Worm (Caenorhabditis elegans) whole organism, L1 larva: ENCODE results near the gene T24C2.5.

ENCODE experiments used
- F16B12.6 ChIP-seq: fragments of 150-350 bp; optimal IDR thresholded peaks from 2 replicates; lab custom pipeline; 2014; ENCODE audit warnings: missing biosample characterization, missing genetic modification characterization
- aha-1 ChIP-seq: fragments of 150-350 bp; optimal IDR thresholded peaks from 2 replicates; lab custom pipeline; 2014; ENCODE audit warnings: missing biosample characterization, missing genetic modification characterization
- aly-2 ChIP-seq: fragments of 150-350 bp; optimal IDR thresholded peaks from 2 replicates; lab custom pipeline; 2014; ENCODE audit warnings: missing biosample characterization, missing genetic modification characterization
- blmp-1 ChIP-seq: fragments of 150-350 bp; optimal IDR thresholded peaks from 2 replicates; lab custom pipeline; 2014; ENCODE audit warnings: missing biosample characterization, missing genetic modification characterization
- ceh-63 ChIP-seq: fragments of 200-800 bp; sonication (Bioruptor generic); optimal IDR thresholded peaks from 2 replicates; lab custom pipeline; 2018; ENCODE audit warnings: mild to moderate bottlenecking, missing genetic modification characterization, missing compliant biosample characterization
- ceh-8 ChIP-seq: fragments of 200-800 bp; sonication (Bioruptor generic); optimal IDR thresholded peaks from 2 replicates; lab custom pipeline; 2018; ENCODE audit warnings: mild to moderate bottlenecking, missing genetic modification characterization, moderate library complexity, missing compliant biosample characterization
- ceh-88 ChIP-seq: fragments of 200-800 bp; sonication (Bioruptor generic); IDR thresholded peaks from 2 replicates; pipeline ENCODE4 v1.3.6; 2022; ENCODE audit warnings: missing genetic modification characterization, missing compliant biosample characterization
- ceh-90 ChIP-seq: sonication (generic microtip); optimal IDR thresholded peaks from 2 replicates; lab custom pipeline; 2016; ENCODE audit warnings: missing genetic modification characterization, missing compliant biosample characterization
- dsc-1 ChIP-seq: sonication (generic microtip); optimal IDR thresholded peaks from 2 replicates; lab custom pipeline; 2016; ENCODE audit warnings: mild to moderate bottlenecking, missing genetic modification characterization, missing compliant biosample characterization
- efl-1 ChIP-seq, 4 experiments: fragments of 150-350 bp; optimal IDR thresholded peaks in 3 of 4; peaks in 1 of 4; 1 replicate in 1 of 4; 2 replicates in 3 of 4; lab custom pipeline; 2014; ENCODE audit warnings: missing biosample characterization in 2 of 4, missing genetic modification characterization in 2 of 4, missing genetic modification reagents in 2 of 4
- egl-13 ChIP-seq: sonication (generic microtip); optimal IDR thresholded peaks from 2 replicates; lab custom pipeline; 2016; ENCODE audit warnings: missing genotype, missing genetic modification reagents, missing genetic modification characterization, missing compliant biosample characterization
- egl-27 ChIP-seq, 2 experiments: fragments of 150-350 bp in 1 of 2; sonication (generic microtip); optimal IDR thresholded peaks; 3 replicates each; lab custom pipeline; 2017 to 2018; ENCODE audit warnings: missing biosample characterization in 2 of 2, missing genetic modification characterization in 2 of 2, missing genetic modification reagents in 2 of 2
- elt-3 ChIP-seq, 6 experiments: fragments of 150-350 bp in 1 of 6; sonication (generic microtip); optimal IDR thresholded peaks; 2 replicates each; lab custom pipeline; 2017 to 2018; ENCODE audit warnings: missing biosample characterization in 6 of 6, missing genetic modification characterization in 6 of 6, inconsistent platforms in 1 of 6
- fkh-10 ChIP-seq: sonication (generic microtip); optimal IDR thresholded peaks from 2 replicates; lab custom pipeline; 2017; ENCODE audit warnings: missing biosample characterization, missing genetic modification reagents, missing genetic modification characterization
- grh-1 ChIP-seq: fragments of 200-800 bp; sonication (Bioruptor generic); IDR thresholded peaks from 2 replicates; pipeline ENCODE4 v1.3.6; 2022; ENCODE audit warnings: missing genetic modification reagents, missing genetic modification characterization, missing compliant biosample characterization
- hpl-2 ChIP-seq: fragments of 150-350 bp; optimal IDR thresholded peaks from 2 replicates; lab custom pipeline; 2014; ENCODE audit warnings: missing biosample characterization, missing genetic modification reagents, missing genetic modification characterization
- irx-1 ChIP-seq: sonication (generic microtip); optimal IDR thresholded peaks from 2 replicates; lab custom pipeline; 2016; ENCODE audit warnings: missing genetic modification characterization, missing compliant biosample characterization
- jun-1 ChIP-seq: fragments of 150-350 bp; optimal IDR thresholded peaks from 2 replicates; lab custom pipeline; 2014; ENCODE audit warnings: missing biosample characterization, missing genetic modification reagents, missing genetic modification characterization
- lin-14 ChIP-seq: fragments of 200-800 bp; sonication (Bioruptor generic); optimal IDR thresholded peaks from 2 replicates; lab custom pipeline; 2018; ENCODE audit warnings: mild to moderate bottlenecking, missing genetic modification characterization, moderate library complexity, missing compliant biosample characterization
- lin-15B ChIP-seq: fragments of 150-350 bp; sonication (generic microtip); optimal IDR thresholded peaks from 3 replicates; lab custom pipeline; 2014; ENCODE audit warnings: missing biosample characterization, missing genetic modification characterization
- lin-39 ChIP-seq: fragments of 150-350 bp; optimal IDR thresholded peaks from 2 replicates; lab custom pipeline; 2014; ENCODE audit warnings: missing biosample characterization, missing genetic modification reagents, missing genetic modification characterization
- lsy-2 ChIP-seq, 2 experiments: fragments of 150-350 bp; optimal IDR thresholded peaks; 2 replicates each; lab custom pipeline; 2014; ENCODE audit warnings: missing biosample characterization in 2 of 2, missing genetic modification characterization in 2 of 2
- mdl-1 ChIP-seq, 2 experiments: fragments of 150-350 bp; optimal IDR thresholded peaks; 2 replicates each; lab custom pipeline; 2014 to 2017; ENCODE audit warnings: missing biosample characterization in 2 of 2, missing genetic modification characterization in 2 of 2, inconsistent platforms in 1 of 2
- mep-1 ChIP-seq: fragments of 150-350 bp; optimal IDR thresholded peaks from 2 replicates; lab custom pipeline; 2014; ENCODE audit warnings: missing biosample characterization, missing genetic modification characterization
- nhr-11 ChIP-seq: fragments of 150-350 bp; optimal IDR thresholded peaks from 2 replicates; lab custom pipeline; 2014; ENCODE audit warnings: missing biosample characterization, missing genetic modification characterization
- nhr-20 ChIP-seq: sonication (generic microtip); optimal IDR thresholded peaks from 2 replicates; lab custom pipeline; 2016; ENCODE audit warnings: mild to moderate bottlenecking, missing genetic modification characterization, missing compliant biosample characterization
- nhr-47 ChIP-seq: sonication (generic microtip); optimal IDR thresholded peaks from 2 replicates; lab custom pipeline; 2016; ENCODE audit warnings: mild to moderate bottlenecking, missing genetic modification characterization, moderate library complexity, missing compliant biosample characterization
- nhr-71 ChIP-seq: sonication (generic microtip); optimal IDR thresholded peaks from 2 replicates; lab custom pipeline; 2016; ENCODE audit warnings: mild to moderate bottlenecking, missing genetic modification characterization, moderate library complexity, missing compliant biosample characterization
- nhr-76 ChIP-seq: sonication (generic microtip); optimal IDR thresholded peaks from 2 replicates; lab custom pipeline; 2017; ENCODE audit warnings: missing biosample characterization, missing genetic modification characterization
- nhr-85 ChIP-seq: sonication (generic microtip); peaks from one replicate; lab custom pipeline; 2016; ENCODE audit warnings: missing genetic modification characterization, inconsistent platforms, missing compliant biosample characterization
- pag-3 ChIP-seq: sonication (generic microtip); optimal IDR thresholded peaks from 2 replicates; lab custom pipeline; 2017; ENCODE audit warnings: missing genetic modification characterization, mild to moderate bottlenecking, missing compliant biosample characterization, antibody characterized with exemption, borderline replicate concordance; ENCODE audit not compliant: insufficient read depth
- rnt-1 ChIP-seq: sonication (generic microtip); optimal IDR thresholded peaks from 2 replicates; lab custom pipeline; 2016; ENCODE audit warnings: mild to moderate bottlenecking, missing genetic modification characterization, moderate library complexity, missing compliant biosample characterization
- sox-4 ChIP-seq: sonication (generic microtip); optimal IDR thresholded peaks from 2 replicates; lab custom pipeline; 2016; ENCODE audit warnings: missing genetic modification characterization, missing compliant biosample characterization
- tbx-2 ChIP-seq: sonication (generic microtip); optimal IDR thresholded peaks from 2 replicates; lab custom pipeline; 2016; ENCODE audit warnings: missing genetic modification characterization, missing compliant biosample characterization
- unc-130 ChIP-seq: fragments of 150-350 bp; optimal IDR thresholded peaks from 2 replicates; lab custom pipeline; 2017; ENCODE audit warnings: missing biosample characterization, missing genetic modification characterization, inconsistent platforms
- unc-30 ChIP-seq: sonication (generic microtip); optimal IDR thresholded peaks from 2 replicates; lab custom pipeline; 2017; ENCODE audit warnings: missing biosample characterization, missing genetic modification characterization
- unc-98 ChIP-seq: fragments of 200-800 bp; sonication (Bioruptor generic); IDR thresholded peaks from 2 replicates; pipeline ENCODE4 v1.3.6; 2022; ENCODE audit warnings: missing genetic modification characterization, missing compliant biosample characterization
- xbp-1 ChIP-seq: sonication (generic microtip); optimal IDR thresholded peaks from 2 replicates; lab custom pipeline; 2016; ENCODE audit warnings: missing genetic modification characterization, missing compliant biosample characterization
- ztf-11 ChIP-seq, 2 experiments: sonication (generic microtip); optimal IDR thresholded peaks; 2 replicates each; lab custom pipeline; 2016 to 2017; ENCODE audit warnings: missing genetic modification characterization in 2 of 2, missing biosample characterization in 1 of 2, missing compliant biosample characterization in 1 of 2
- ztf-4 ChIP-seq: fragments of 150-350 bp; optimal IDR thresholded peaks from 2 replicates; lab custom pipeline; 2014; ENCODE audit warnings: missing biosample characterization, missing genetic modification characterization

The T24C2.5 gene

ce11 chrX:14495075-14495474 is 39.1 kb upstream of the T24C2.5 start:
- TF ChIP-seq irx-1 (tag; lab: Kevin White, UChicago) (no peak), unc-98 (no peak), F16B12.6 (tag; lab: Kevin White, UChicago) (no peak), nhr-85 (no peak), sox-4 (tag; lab: Kevin White, UChicago) (no peak), elt-3 (tag; optimal IDR thresholded peaks at IDR 0.05; lab: Kevin White, UChicago) (no peak), rnt-1 (tag; lab: Kevin White, UChicago) (peak; percentile 16), nhr-20 (tag; lab: Kevin White, UChicago) (no peak), egl-13 (no peak), aly-2 (tag; lab: Kevin White, UChicago) (no peak), ztf-4 (tag; lab: Kevin White, UChicago) (no peak), ztf-11 (tag; optimal IDR thresholded peaks at IDR 0.05; lab: Kevin White, UChicago) (no peak), fkh-10 (no peak), aha-1 (no peak), nhr-11 (tag; lab: Kevin White, UChicago) (no peak), lin-14 (peak; percentile 73), dsc-1 (tag; lab: Kevin White, UChicago) (no peak), nhr-47 (tag; lab: Kevin White, UChicago) (no peak)

DNA sequence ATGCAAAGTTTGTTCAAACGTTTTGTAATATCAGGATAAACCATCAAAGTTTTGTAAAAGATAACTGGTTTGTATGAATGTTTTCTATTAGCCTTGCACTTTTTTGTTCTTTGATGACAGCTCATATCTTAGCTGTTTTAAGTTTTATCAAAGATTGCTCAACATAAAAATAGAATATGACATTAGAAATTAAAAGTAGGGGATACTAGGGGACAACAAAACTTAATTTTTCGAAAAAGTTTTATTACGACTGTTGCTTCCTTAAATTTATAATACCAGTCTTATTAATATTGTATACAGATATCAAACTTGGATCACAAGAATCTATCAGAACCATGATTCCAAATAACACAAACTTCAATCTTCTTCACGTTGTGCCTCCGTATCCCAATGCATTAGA is 38.4 kb upstream of the T24C2.5 start, which contains the start of gene ztf-14:
Gene ztf-14, plus strand, starts transcription at position 301 of the 400 bp plus-strand sequence.
- no peak for TF ChIP-seq tbx-2 (tag; lab: Kevin White, UChicago)
- TF ChIP-seq efl-1 (optimal IDR thresholded peaks at IDR 0.05; lab: Kevin White, UChicago), result no peak
- peak in 1 of 2 experiments; percentile 15 for TF ChIP-seq efl-1 (GFP tag; optimal IDR thresholded peaks at IDR 0.05 in 1 of 2; lab: Kevin White, UChicago)
- TF ChIP-seq, all 84 proteins: peak for 1

DNA sequence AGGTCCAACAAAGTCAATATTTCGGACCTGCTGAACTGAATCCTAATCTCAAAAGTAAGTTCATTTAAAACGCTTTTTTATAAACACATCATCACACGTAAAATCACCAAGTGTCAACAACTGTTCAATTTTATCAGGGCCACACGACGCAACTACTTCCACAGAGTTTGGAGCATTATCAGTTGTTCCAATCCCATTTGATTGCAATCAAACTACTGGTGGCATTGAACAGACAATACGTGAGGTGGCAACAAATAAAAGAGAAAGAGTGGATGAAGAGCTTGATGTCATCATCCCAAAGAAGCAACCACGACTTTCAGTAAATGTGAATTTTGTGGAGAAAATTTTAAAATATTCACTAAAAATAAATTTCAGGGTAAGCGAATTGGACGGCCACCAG is 37.7 kb upstream of the T24C2.5 start:
- TF ChIP-seq blmp-1 (tag; lab: Kevin White, UChicago), result no peak
- no peak for TF ChIP-seq nhr-76 (tag; lab: Kevin White, UChicago)
- no peak for TF ChIP-seq egl-27 (tag; optimal IDR thresholded peaks at IDR 0.05; lab: Kevin White, UChicago)
- TF ChIP-seq unc-130 (tag; lab: Kevin White, UChicago), result peak; percentile 64
- TF ChIP-seq lin-14, result peak; percentile 61
- no peak for TF ChIP-seq hpl-2 (GFP tag; lab: Kevin White, UChicago)
- TF ChIP-seq rnt-1 (tag; lab: Kevin White, UChicago), result peak; percentile 30
- no peak for TF ChIP-seq irx-1 (tag; lab: Kevin White, UChicago)
- TF ChIP-seq ceh-8 (GFP tag; lab: Kevin White, UChicago), result no peak
- peak; percentile 22 for TF ChIP-seq nhr-71 (tag; lab: Kevin White, UChicago)
- no peak for TF ChIP-seq fkh-10
- no peak for TF ChIP-seq lin-39 (tag; lab: Kevin White, UChicago)

- TF ChIP-seq pag-3 (tag; lab: Kevin White, UChicago) (peak; percentile 50), efl-1 (optimal IDR thresholded peaks at IDR 0.05; lab: Kevin White, UChicago) (no peak), efl-1 (GFP tag; optimal IDR thresholded peaks at IDR 0.05 in 1 of 2; lab: Kevin White, UChicago) (peak in 1 of 2 experiments; percentile 3), elt-3 (tag; optimal IDR thresholded peaks at IDR 0.05; lab: Kevin White, UChicago) (peak in 1 of 6 experiments; percentile 46), unc-98 (no peak), mep-1 (tag; lab: Kevin White, UChicago) (peak; percentile 30)
These were observed 34.3 kb upstream of the T24C2.5 start for ce11 chrX:14499830-14500409.

DNA sequence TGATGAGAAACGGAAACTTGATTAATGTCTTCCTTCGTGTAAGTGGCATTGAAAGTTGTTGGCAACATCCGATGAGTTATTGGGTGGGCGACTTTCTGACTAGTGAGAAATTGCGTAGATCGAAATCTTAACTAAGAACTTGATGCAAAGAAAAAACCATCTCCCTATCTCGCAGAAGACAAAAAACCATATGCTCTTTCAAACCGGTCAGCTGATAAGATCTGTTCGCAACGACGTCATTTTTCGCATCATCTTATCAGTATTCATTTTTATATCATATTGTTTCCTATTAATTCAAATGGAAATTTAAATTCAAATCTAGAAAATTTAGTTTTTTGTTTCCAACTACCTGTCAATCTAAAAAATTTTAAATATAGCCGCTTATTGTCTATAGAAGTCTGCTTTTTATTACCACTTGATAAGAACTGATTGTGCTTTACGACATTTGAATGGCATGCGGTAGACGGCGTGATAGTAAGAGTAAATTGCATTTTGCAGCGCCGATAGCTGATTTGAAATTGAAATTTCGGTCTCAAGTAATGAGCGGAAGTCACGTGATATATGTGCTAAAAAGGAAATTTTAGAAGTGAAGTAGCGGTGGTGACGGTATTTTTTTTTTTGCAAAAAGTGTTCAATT is 33.7 kb upstream of the T24C2.5 start:
- TF ChIP-seq jun-1 (no peak), blmp-1 (tag; lab: Kevin White, UChicago) (peak; percentile 76), unc-30 (tag; lab: Kevin White, UChicago) (no peak), nhr-85 (peak; percentile 98), nhr-47 (tag; lab: Kevin White, UChicago) (peak; percentile 45), unc-130 (tag; lab: Kevin White, UChicago) (no peak), lin-15B (tag; lab: Kevin White, UChicago) (no peak), mdl-1 (tag; optimal IDR thresholded peaks at IDR 0.05; lab: Kevin White, UChicago) (no peak), dsc-1 (tag; lab: Kevin White, UChicago) (no peak), F16B12.6 (tag; lab: Kevin White, UChicago) (no peak), pag-3 (tag; lab: Kevin White, UChicago) (no peak), ceh-88 (GFP tag; lab: Robert Waterston, UW) (no peak), xbp-1 (tag; lab: Kevin White, UChicago) (no peak), grh-1 (peak; percentile 96), lin-39 (tag; lab: Kevin White, UChicago) (peak; percentile 58), nhr-11 (tag; lab: Kevin White, UChicago) (no peak), ztf-4 (tag; lab: Kevin White, UChicago) (no peak), ceh-90 (no peak), lsy-2 (tag; optimal IDR thresholded peaks at IDR 0.05; lab: Kevin White, UChicago) (peak in 1 of 2 experiments; percentile 10), ceh-63 (GFP tag; lab: Kevin White, UChicago) (no peak), lin-14 (peak; percentile 70)
